Fruit fly (Drosophila melanogaster): ENCODE data around the gene omd.

DNA sequence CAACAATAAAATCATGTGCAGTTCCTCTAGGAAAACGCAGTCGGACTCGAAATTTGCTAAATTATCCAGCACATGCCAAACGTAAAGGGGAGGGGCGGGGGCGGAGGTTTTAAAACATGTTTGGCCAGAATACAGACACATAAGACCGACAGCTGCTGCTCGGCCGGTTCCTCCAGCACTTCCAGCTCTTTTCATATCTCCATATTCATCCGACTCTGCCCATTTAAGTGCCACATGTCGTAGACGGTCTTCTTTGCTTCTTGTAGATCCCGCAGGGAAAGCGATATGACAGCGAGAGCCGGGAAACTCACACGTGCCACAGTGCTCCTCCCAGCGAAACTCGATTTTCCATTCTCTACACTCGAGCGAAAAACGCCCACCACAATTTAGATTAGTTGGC lies 32.0 kb upstream of the omd start:
- TF ChIP-seq topi (GFP tag; optimal IDR thresholded peaks at IDR 0.05): no peak
- TF ChIP-seq ss (GFP tag; optimal IDR thresholded peaks at IDR 0.05): peak in 1 of 2 experiments; percentile 12
- TF ChIP-seq fd85E (GFP tag; optimal IDR thresholded peaks at IDR 0.05): no peak
- TF ChIP-seq cyc (GFP tag; optimal IDR thresholded peaks at IDR 0.05): no peak
- no peak for TF ChIP-seq CG8119 (GFP tag; IDR thresholded peaks at IDR 0.05)
- TF ChIP-seq CG10631 (GFP tag; optimal IDR thresholded peaks at IDR 0.05): no peak
- TF ChIP-seq esn (GFP tag; optimal IDR thresholded peaks at IDR 0.05): no peak
- no peak for TF ChIP-seq OdsH (GFP tag; optimal IDR thresholded peaks at IDR 0.05)
- no peak for TF ChIP-seq CG3032 (tag; optimal IDR thresholded peaks at IDR 0.05)
- TF ChIP-seq lz (GFP tag; optimal IDR thresholded peaks at IDR 0.05): no peak

Data from whole organism, prepupa.